Fruit fly (Drosophila melanogaster) whole organism, embryonic: ENCODE measurements around the gene TwdlE.

ENCODE experiments used
- ATbp ChIP-seq: fragments of 200-800 bp; sonication (Bioruptor generic); optimal IDR thresholded peaks from 2 replicates; lab custom pipeline; 2017; ENCODE audit warnings: missing biosample characterization, mild to moderate bottlenecking, missing genetic modification characterization, missing genetic modification reagents
- BtbVII ChIP-seq: fragments of 200-800 bp; sonication (Bioruptor generic); optimal IDR thresholded peaks from 3 replicates; lab custom pipeline; 2017; ENCODE audit warnings: missing biosample characterization, mild to moderate bottlenecking, missing genetic modification characterization
- CG11398 ChIP-seq: fragments of 200-800 bp; sonication (Bioruptor generic); optimal IDR thresholded peaks from 2 replicates; lab custom pipeline; 2016; ENCODE audit warnings: missing biosample characterization, missing genetic modification characterization
- CG13296 ChIP-seq: fragments of 200-800 bp; sonication (Bioruptor generic); optimal IDR thresholded peaks from 3 replicates; lab custom pipeline; 2018; ENCODE audit warnings: missing biosample characterization, mild to moderate bottlenecking, missing genetic modification characterization
- CG14710 ChIP-seq: fragments of 200-800 bp; sonication (Bioruptor generic); optimal IDR thresholded peaks from 3 replicates; lab custom pipeline; 2019; ENCODE audit warnings: missing biosample characterization, mild to moderate bottlenecking, missing genetic modification characterization, moderate library complexity
- CG1603 ChIP-seq: fragments of 200-800 bp; sonication (Bioruptor generic); optimal IDR thresholded peaks from 2 replicates; lab custom pipeline; 2019; ENCODE audit warnings: missing biosample characterization, mild to moderate bottlenecking, missing genetic modification characterization, moderate library complexity
- CG16863 ChIP-seq: fragments of 200-800 bp; sonication (Bioruptor generic); optimal IDR thresholded peaks from 3 replicates; lab custom pipeline; 2016; ENCODE audit warnings: missing biosample characterization, missing genetic modification characterization
- CG17385 ChIP-seq: fragments of 200-800 bp; sonication (Bioruptor generic); optimal IDR thresholded peaks from 3 replicates; lab custom pipeline; 2018; ENCODE audit warnings: missing biosample characterization, mild to moderate bottlenecking, missing genetic modification characterization
- CG17568 ChIP-seq: fragments of 200-800 bp; sonication (Bioruptor generic); optimal IDR thresholded peaks from 2 replicates; lab custom pipeline; 2018; ENCODE audit warnings: missing biosample characterization, mild to moderate bottlenecking, missing genetic modification characterization, moderate library complexity
- CG18011 ChIP-seq: fragments of 200-800 bp; sonication (Bioruptor generic); optimal IDR thresholded peaks from 2 replicates; lab custom pipeline; 2017; ENCODE audit warnings: missing biosample characterization, missing genetic modification characterization, mild to moderate bottlenecking, moderate library complexity, missing genotype
- CG18599 ChIP-seq: fragments of 200-800 bp; sonication (Bioruptor generic); optimal IDR thresholded peaks from 3 replicates; lab custom pipeline; 2017; ENCODE audit warnings: missing biosample characterization, missing genetic modification characterization, mild to moderate bottlenecking, moderate library complexity, missing genetic modification reagents
- CG2199 ChIP-seq: fragments of 200-800 bp; sonication (Bioruptor generic); IDR thresholded peaks from 3 replicates; pipeline ENCODE4 v1.3.6; 2022; ENCODE audit warnings: missing biosample characterization, missing genetic modification characterization
- CG2678 ChIP-seq: fragments of 200-800 bp; sonication (Bioruptor generic); optimal IDR thresholded peaks from 3 replicates; lab custom pipeline; 2019; ENCODE audit warnings: missing biosample characterization, mild to moderate bottlenecking, missing genetic modification characterization, moderate library complexity
- CG32772 ChIP-seq: fragments of 200-800 bp; sonication (Bioruptor generic); IDR thresholded peaks from 2 replicates; pipeline ENCODE4 v1.3.6; 2022; ENCODE audit warnings: missing biosample characterization, missing genetic modification characterization
- CG3407 ChIP-seq: fragments of 200-800 bp; sonication (Bioruptor generic); optimal IDR thresholded peaks from 2 replicates; lab custom pipeline; 2018; ENCODE audit warnings: missing biosample characterization, mild to moderate bottlenecking, missing genetic modification characterization
- CG34224 ChIP-seq: fragments of 200-800 bp; sonication (Bioruptor generic); IDR thresholded peaks from 3 replicates; pipeline ENCODE4 v1.3.6; 2022; ENCODE audit warnings: missing biosample characterization, missing genetic modification characterization; ENCODE audit not compliant: partially characterized antibody
- CG4404 ChIP-seq: fragments of 200-800 bp; sonication (Bioruptor generic); IDR thresholded peaks from 2 replicates; pipeline ENCODE4 v1.3.6; 2022; ENCODE audit warnings: missing biosample characterization, missing genetic modification characterization
- CG6254 ChIP-seq: fragments of 200-800 bp; sonication (Bioruptor generic); optimal IDR thresholded peaks from 3 replicates; lab custom pipeline; 2017; ENCODE audit warnings: mild to moderate bottlenecking, missing biosample characterization, missing genetic modification reagents, missing genetic modification characterization
- CG6813 ChIP-seq: fragments of 200-800 bp; sonication (Bioruptor generic); optimal IDR thresholded peaks from 2 replicates; lab custom pipeline; 2017; ENCODE audit warnings: missing biosample characterization, missing genetic modification characterization, mild to moderate bottlenecking, moderate library complexity, missing genetic modification reagents
- CG8089 ChIP-seq: fragments of 200-800 bp; sonication (Bioruptor generic); optimal IDR thresholded peaks from 3 replicates; lab custom pipeline; 2016; ENCODE audit warnings: missing biosample characterization, missing genetic modification characterization
- CrebB ChIP-seq: fragments of 200-800 bp; sonication (Bioruptor generic); optimal IDR thresholded peaks from 3 replicates; lab custom pipeline; 2018; ENCODE audit warnings: missing biosample characterization, mild to moderate bottlenecking, missing genetic modification characterization
- Fer1 ChIP-seq: fragments of 200-800 bp; sonication (Bioruptor generic); optimal IDR thresholded peaks from 2 replicates; lab custom pipeline; 2017; ENCODE audit warnings: missing biosample characterization, mild to moderate bottlenecking, missing genetic modification characterization
- H2.0 ChIP-seq: fragments of 200-800 bp; sonication (Bioruptor generic); IDR thresholded peaks from 2 replicates; pipeline ENCODE4 v1.3.6; 2022; ENCODE audit warnings: missing biosample characterization, missing genetic modification characterization
- HLH54F ChIP-seq: fragments of 200-800 bp; sonication (Bioruptor generic); optimal IDR thresholded peaks from 3 replicates; lab custom pipeline; 2016; ENCODE audit warnings: missing biosample characterization, missing genetic modification characterization
- Kr ChIP-seq: fragments of 200-800 bp; sonication (Bioruptor generic); optimal IDR thresholded peaks from 2 replicates; lab custom pipeline; 2017; ENCODE audit warnings: missing biosample characterization, mild to moderate bottlenecking, missing genetic modification characterization
- Neu2 ChIP-seq: fragments of 200-800 bp; sonication (Bioruptor generic); optimal IDR thresholded peaks from 3 replicates; lab custom pipeline; 2016; ENCODE audit warnings: missing biosample characterization, missing genetic modification characterization, borderline replicate concordance
- PHDP ChIP-seq: fragments of 200-800 bp; sonication (Bioruptor generic); optimal IDR thresholded peaks from 3 replicates; lab custom pipeline; 2018; ENCODE audit warnings: missing biosample characterization, mild to moderate bottlenecking, missing genetic modification characterization, moderate library complexity
- Pdp1 ChIP-seq, 2 experiments: fragments of 200-800 bp; sonication (Bioruptor generic); optimal IDR thresholded peaks; 3 replicates each; lab custom pipeline; 2016; ENCODE audit warnings: missing biosample characterization in 2 of 2, missing genetic modification characterization in 2 of 2, mild to moderate bottlenecking in 1 of 2, moderate library complexity in 1 of 2
- Rfx ChIP-seq: fragments of 200-800 bp; sonication (Bioruptor generic); IDR thresholded peaks from 2 replicates; pipeline ENCODE4 v1.3.6; 2022; ENCODE audit warnings: missing biosample characterization, missing genetic modification characterization
- Sox100B ChIP-seq: fragments of 200-800 bp; sonication (Bioruptor generic); optimal IDR thresholded peaks from 3 replicates; lab custom pipeline; 2018; ENCODE audit warnings: missing biosample characterization, mild to moderate bottlenecking, missing genetic modification characterization
- Stat92E ChIP-seq, 3 experiments: fragments of >200 bp in 2 of 3; fragments of 200-800 bp in 1 of 3; sonication (Bioruptor generic) in 1 of 3; optimal IDR thresholded peaks; 2 replicates each; lab custom pipeline; 2017 to 2019; ENCODE audit warnings: missing biosample characterization in 3 of 3, missing genetic modification characterization in 3 of 3, mild to moderate bottlenecking in 1 of 3, moderate library complexity in 1 of 3
- Trl ChIP-seq, 3 experiments: fragments of >200 bp in 2 of 3; fragments of 200-800 bp in 1 of 3; sonication (Bioruptor generic) in 1 of 3; optimal IDR thresholded peaks; 2 replicates in 1 of 3; 3 replicates in 2 of 3; lab custom pipeline; 2016 to 2017; ENCODE audit warnings: missing biosample characterization in 1 of 3, missing genetic modification characterization in 1 of 3
- Xrp1 ChIP-seq: fragments of 200-800 bp; sonication (Bioruptor generic); IDR thresholded peaks from 2 replicates; pipeline ENCODE4 v1.3.6; 2022; ENCODE audit warnings: missing biosample characterization, missing genetic modification characterization
- YL-1 ChIP-seq: fragments of 200-800 bp; sonication (Bioruptor generic); optimal IDR thresholded peaks from 3 replicates; lab custom pipeline; 2017; ENCODE audit warnings: missing biosample characterization, mild to moderate bottlenecking, missing genetic modification characterization
- ci ChIP-seq: fragments of 200-800 bp; sonication (Bioruptor generic); IDR thresholded peaks from 3 replicates; pipeline ENCODE4 v1.3.6; 2022; ENCODE audit warnings: missing biosample characterization, missing genetic modification characterization
- dmrt11E ChIP-seq: fragments of 200-800 bp; sonication (Bioruptor generic); optimal IDR thresholded peaks from 3 replicates; lab custom pipeline; 2018; ENCODE audit warnings: missing biosample characterization, mild to moderate bottlenecking, missing genetic modification characterization, moderate library complexity
- fd64A ChIP-seq: fragments of 200-800 bp; sonication (Bioruptor generic); optimal IDR thresholded peaks from 3 replicates; lab custom pipeline; 2018; ENCODE audit warnings: missing biosample characterization, mild to moderate bottlenecking, missing genetic modification characterization
- ftz-f1 ChIP-seq: fragments of 200-800 bp; sonication (Bioruptor generic); optimal IDR thresholded peaks from 2 replicates; lab custom pipeline; 2016; ENCODE audit warnings: missing biosample characterization, missing genetic modification characterization
- gsb-n ChIP-seq: fragments of 200-800 bp; sonication (Bioruptor generic); optimal IDR thresholded peaks from 3 replicates; lab custom pipeline; 2018; ENCODE audit warnings: missing biosample characterization, mild to moderate bottlenecking, missing genetic modification characterization
- ham ChIP-seq: fragments of 200-800 bp; sonication (Bioruptor generic); IDR thresholded peaks from 2 replicates; pipeline ENCODE4 v1.3.6; 2022; ENCODE audit warnings: missing biosample characterization, missing genetic modification characterization
- kay ChIP-seq: fragments of 200-800 bp; sonication (Bioruptor generic); optimal IDR thresholded peaks from 2 replicates; lab custom pipeline; 2016; ENCODE audit warnings: missing biosample characterization, missing genetic modification characterization
- kni ChIP-seq: fragments of 200-800 bp; sonication (Bioruptor generic); optimal IDR thresholded peaks from 3 replicates; lab custom pipeline; 2017; ENCODE audit warnings: mild to moderate bottlenecking, missing biosample characterization, missing genetic modification reagents, missing genetic modification characterization
- lab ChIP-seq: fragments of 200-800 bp; sonication (Bioruptor generic); optimal IDR thresholded peaks from 3 replicates; lab custom pipeline; 2017; ENCODE audit warnings: missing biosample characterization, missing genetic modification characterization, mild to moderate bottlenecking, moderate library complexity, missing genetic modification reagents
- mirr ChIP-seq: fragments of 200-800 bp; sonication (Bioruptor generic); optimal IDR thresholded peaks from 3 replicates; lab custom pipeline; 2018; ENCODE audit warnings: missing biosample characterization, mild to moderate bottlenecking, missing genetic modification characterization
- nau ChIP-seq: fragments of 200-800 bp; sonication (Bioruptor generic); optimal IDR thresholded peaks from 3 replicates; lab custom pipeline; 2017; ENCODE audit warnings: missing biosample characterization, mild to moderate bottlenecking, missing genetic modification characterization, missing genetic modification reagents
- pfk ChIP-seq: fragments of 200-800 bp; sonication (Bioruptor generic); optimal IDR thresholded peaks from 2 replicates; lab custom pipeline; 2018; ENCODE audit warnings: missing biosample characterization, mild to moderate bottlenecking, missing genetic modification characterization, moderate library complexity
- twi ChIP-seq: fragments of 200-800 bp; optimal IDR thresholded peaks from 2 replicates; lab custom pipeline; 2019; ENCODE audit warnings: missing biosample characterization, mild to moderate bottlenecking, missing genetic modification characterization, moderate library complexity
- yki ChIP-seq: fragments of >200 bp; optimal IDR thresholded peaks from 3 replicates; lab custom pipeline; 2018
- zen ChIP-seq: fragments of 200-800 bp; sonication (Bioruptor generic); optimal IDR thresholded peaks from 3 replicates; lab custom pipeline; 2018; ENCODE audit warnings: missing biosample characterization, mild to moderate bottlenecking, missing genetic modification characterization, moderate library complexity

Gene TwdlE

DNA sequence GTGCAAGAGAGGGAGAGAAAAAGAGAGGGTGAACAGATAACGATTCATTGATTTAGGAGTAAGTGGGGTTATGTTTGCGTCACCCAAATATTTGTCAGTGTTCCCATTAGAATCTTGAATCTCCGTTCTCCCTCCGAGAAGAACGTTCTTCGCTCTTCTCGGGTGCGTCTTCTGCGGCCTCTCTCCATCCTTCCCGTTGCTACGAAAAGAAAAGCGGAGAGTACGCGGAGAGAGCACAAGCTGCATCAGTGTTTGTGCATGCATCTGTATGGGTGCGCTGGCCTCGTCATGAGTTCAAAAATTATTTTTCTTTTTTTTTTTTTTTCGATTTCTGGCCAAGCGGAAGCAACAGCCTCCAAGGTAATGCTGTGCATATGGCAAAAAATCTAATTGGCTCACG is 31.7 kb downstream of the TwdlE start:
- no peak for TF ChIP-seq dmrt11E (tag; lab: Kevin White, UChicago)
- no peak for TF ChIP-seq Stat92E (GFP tag; optimal IDR thresholded peaks at IDR 0.05; lab: Kevin White, UChicago)
- peak; percentile 51 for TF ChIP-seq yki (lab: Kevin White, UChicago)
- TF ChIP-seq kni (GFP tag; lab: Kevin White, UChicago): peak; percentile 4
- peak in 1 of 2 experiments; percentile 69 for TF ChIP-seq Pdp1 (GFP tag; optimal IDR thresholded peaks at IDR 0.05; lab: Kevin White, UChicago)
- no peak for TF ChIP-seq HLH54F (GFP tag; lab: Kevin White, UChicago)
- peak; percentile 15 for TF ChIP-seq ATbp (GFP tag; lab: Kevin White, UChicago)
- peak; percentile 23 for TF ChIP-seq CG18599 (GFP tag; lab: Kevin White, UChicago)
- peak; percentile 70 for TF ChIP-seq ftz-f1
- peak; percentile 11 for TF ChIP-seq PHDP (tag; lab: Kevin White, UChicago)
- TF ChIP-seq zen (tag; lab: Kevin White, UChicago): no peak
- TF ChIP-seq Sox100B (GFP tag; lab: Kevin White, UChicago): peak; percentile 35
- peak; percentile 15 for TF ChIP-seq Fer1 (GFP tag; lab: Kevin White, UChicago)
- no peak for TF ChIP-seq CG4404 (GFP tag; lab: Robert Waterston, UW)
- TF ChIP-seq Trl (optimal IDR thresholded peaks at IDR 0.05; lab: Kevin White, UChicago): peak; percentile 93
- peak; percentile 39 for TF ChIP-seq Trl (GFP tag; optimal IDR thresholded peaks at IDR 0.05; lab: Kevin White, UChicago)
- no peak for TF ChIP-seq CG8089
- no peak for TF ChIP-seq CG16863 (GFP tag; lab: Kevin White, UChicago)
- TF ChIP-seq CG11398 (GFP tag; lab: Kevin White, UChicago): peak; percentile 22
- peak; percentile 27 for TF ChIP-seq mirr (GFP tag; lab: Kevin White, UChicago)
- TF ChIP-seq CG2678: peak; percentile 15
- peak; percentile 26 for TF ChIP-seq CG1603 (tag; lab: Kevin White, UChicago)
- no peak for TF ChIP-seq ham (GFP tag; lab: Robert Waterston, UW)
- peak; percentile 47 for TF ChIP-seq CG13296
- TF ChIP-seq YL-1 (GFP tag; lab: Kevin White, UChicago): no peak
- no peak for TF ChIP-seq CG3407 (GFP tag; lab: Kevin White, UChicago)
- TF ChIP-seq lab: peak; percentile 23
- peak; percentile 13; the same call in 1 of the 2 replicates for TF ChIP-seq Rfx (GFP tag; lab: Robert Waterston, UW)
- TF ChIP-seq CG18011 (GFP tag; lab: Kevin White, UChicago): no peak
- TF ChIP-seq H2.0 (GFP tag; lab: Robert Waterston, UW): no peak
- TF ChIP-seq Xrp1 (GFP tag; lab: Robert Waterston, UW): 0 out of 2 replicates have a peak, but pooled peaks have one; percentile 17
- TF ChIP-seq Kr: no peak
- peak; percentile 20 for TF ChIP-seq CG17568 (GFP tag; lab: Kevin White, UChicago)
- 0 out of 3 replicates have a peak, but pooled peaks have one; percentile 55 for TF ChIP-seq CG2199 (GFP tag; lab: Robert Waterston, UW)
- TF ChIP-seq CG17385 (GFP tag; lab: Kevin White, UChicago): peak; percentile 22
- TF ChIP-seq CG32772 (GFP tag; lab: Robert Waterston, UW): peak; percentile 57; the same call in 1 of the 2 replicates
- TF ChIP-seq BtbVII (GFP tag; lab: Kevin White, UChicago): peak; percentile 47
- peak; percentile 33 for TF ChIP-seq fd64A (GFP tag; lab: Kevin White, UChicago)
- TF ChIP-seq gsb-n (tag; lab: Kevin White, UChicago): no peak
- TF ChIP-seq pfk (GFP tag; lab: Kevin White, UChicago): peak; percentile 7
- 0 out of 3 replicates have a peak, but pooled peaks have one; percentile 10 for TF ChIP-seq CG34224
- peak; percentile 61 for TF ChIP-seq CG6813 (GFP tag; lab: Kevin White, UChicago)
- TF ChIP-seq CG6254: peak; percentile 17
- TF ChIP-seq twi (tag; lab: Kevin White, UChicago): no peak
- TF ChIP-seq Neu2 (GFP tag; lab: Kevin White, UChicago): no peak
- TF ChIP-seq CG14710 (tag; lab: Kevin White, UChicago): peak; percentile 27
- peak; percentile 17 for TF ChIP-seq CrebB (tag; lab: Kevin White, UChicago)
- TF ChIP-seq kay (GFP tag; lab: Kevin White, UChicago): no peak
- peak; percentile 48; the same call in 1 of the 3 replicates for TF ChIP-seq ci
- peak; percentile 48 for TF ChIP-seq nau (GFP tag; lab: Kevin White, UChicago)
